Fruit fly (Drosophila melanogaster): ENCODE measurements around the gene PTPMT1.

Gene PTPMT1

DNA sequence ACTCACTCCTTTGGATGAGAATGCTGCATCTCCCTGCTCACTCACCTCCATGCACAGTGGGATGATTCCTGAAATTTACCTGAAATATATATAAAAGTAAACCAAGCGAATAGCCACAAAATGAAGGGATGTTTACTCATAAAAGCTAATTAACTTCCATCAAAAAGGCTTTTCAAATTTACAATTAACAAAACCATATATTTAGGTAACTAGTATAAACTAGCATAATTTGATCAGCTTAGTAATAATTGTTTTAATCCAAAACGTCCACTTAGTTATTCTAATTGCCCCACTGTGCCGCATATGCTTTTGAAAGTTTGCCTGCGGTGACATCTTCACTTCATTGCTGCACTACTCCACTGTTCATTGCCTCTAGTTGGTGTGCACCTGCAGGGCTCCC is 25.8 kb downstream of the PTPMT1 start (continued):
- peak; percentile 16 for TF ChIP-seq Meics (GFP tag; optimal IDR thresholded peaks at IDR 0.05)
- TF ChIP-seq ash1 (GFP tag; optimal IDR thresholded peaks at IDR 0.05) = no peak
- TF ChIP-seq jumu (GFP tag; optimal IDR thresholded peaks at IDR 0.05) = peak; percentile 68
- TF ChIP-seq cas (GFP tag; IDR thresholded peaks at IDR 0.05) = no peak
- peak; percentile 71 for TF ChIP-seq Asciz (GFP tag; optimal IDR thresholded peaks at IDR 0.05)
- TF ChIP-seq corto (GFP tag; optimal IDR thresholded peaks at IDR 0.05) = peak; percentile 31
- peak; percentile 9 to 70 for TF ChIP-seq Pdp1 (GFP tag; optimal IDR thresholded peaks at IDR 0.05)
- no peak for TF ChIP-seq Hr39 (optimal IDR thresholded peaks at IDR 0.05)
- TF ChIP-seq CG15073 (GFP tag; optimal IDR thresholded peaks at IDR 0.05) = no peak
- TF ChIP-seq az2 (GFP tag; optimal IDR thresholded peaks at IDR 0.05) = peak; percentile 80
- peak; percentile 88 for TF ChIP-seq CG6254 (GFP tag; optimal IDR thresholded peaks at IDR 0.05)
- peak; percentile 67 for TF ChIP-seq CG17328 (GFP tag; IDR thresholded peaks at IDR 0.05)
- TF ChIP-seq br (optimal IDR thresholded peaks at IDR 0.05) = no peak
- peak; percentile 10 for TF ChIP-seq CG3065 (GFP tag; optimal IDR thresholded peaks at IDR 0.05)
- TF ChIP-seq CG8281 (tag; optimal IDR thresholded peaks at IDR 0.05) = peak; percentile 32
- TF ChIP-seq CG13123 (GFP tag; optimal IDR thresholded peaks at IDR 0.05) = peak; percentile 3
- TF ChIP-seq CG9437 (GFP tag; optimal IDR thresholded peaks at IDR 0.05) = peak; percentile 79
- no peak for TF ChIP-seq Sry-β (GFP tag; optimal IDR thresholded peaks at IDR 0.05)
- TF ChIP-seq CG14050 (GFP tag; IDR thresholded peaks at IDR 0.05) = peak; percentile 31; the same call in 1 of the 3 replicates
- TF ChIP-seq CG3847 (GFP tag; IDR thresholded peaks at IDR 0.05) = peak; percentile 50
- TF ChIP-seq D19A (tag; optimal IDR thresholded peaks at IDR 0.05) = peak; percentile 76
- peak; percentile 76 for TF ChIP-seq Chrac-16 (GFP tag; optimal IDR thresholded peaks at IDR 0.05)
- TF ChIP-seq Mrtf (GFP tag; IDR thresholded peaks at IDR 0.05) = no peak
- TF ChIP-seq CG15601 (tag; optimal IDR thresholded peaks at IDR 0.05) = peak; percentile 85
- no peak for TF ChIP-seq Rfx (GFP tag; IDR thresholded peaks at IDR 0.05)
- no peak for TF ChIP-seq vnd (GFP tag; IDR thresholded peaks at IDR 0.05; ENCODE audit: partially characterized antibody)
- peak; percentile 43 for TF ChIP-seq CG17802 (tag; optimal IDR thresholded peaks at IDR 0.05)
- peak; percentile 45 for TF ChIP-seq Nf-YB (GFP tag; optimal IDR thresholded peaks at IDR 0.05)
- peak; percentile 36; the same call in 1 of the 2 replicates for TF ChIP-seq CG14014 (GFP tag; IDR thresholded peaks at IDR 0.05)
- peak; percentile 21 for TF ChIP-seq Ets97D (GFP tag; optimal IDR thresholded peaks at IDR 0.05)
- TF ChIP-seq pnt (GFP tag; optimal IDR thresholded peaks at IDR 0.05) = peak; percentile 61
- peak; percentile 76 for TF ChIP-seq Hsf (GFP tag; optimal IDR thresholded peaks at IDR 0.05)
- TF ChIP-seq CG4820 (GFP tag; optimal IDR thresholded peaks at IDR 0.05) = peak; percentile 81
- TF ChIP-seq Sry-δ (GFP tag; optimal IDR thresholded peaks at IDR 0.05) = peak; percentile 29
- TF ChIP-seq p53 (GFP tag; optimal IDR thresholded peaks at IDR 0.05) = no peak
- no peak for TF ChIP-seq dati (GFP tag; IDR thresholded peaks at IDR 0.05)
- no peak for TF ChIP-seq ato (GFP tag; IDR thresholded peaks at IDR 0.05; ENCODE audit: partially characterized antibody)
- TF ChIP-seq CG8359 (GFP tag; optimal IDR thresholded peaks at IDR 0.05; ENCODE audit: borderline replicate concordance) = peak; percentile 68
- no peak for TF ChIP-seq CG10565 (GFP tag; optimal IDR thresholded peaks at IDR 0.05)
- no peak for TF ChIP-seq CG2889 (GFP tag; IDR thresholded peaks at IDR 0.05)
- peak; percentile 37 for TF ChIP-seq odd (GFP tag; optimal IDR thresholded peaks at IDR 0.05)
- no peak for TF ChIP-seq abd-A (tag; optimal IDR thresholded peaks at IDR 0.05)
- peak; percentile 89 for TF ChIP-seq Sox102F (GFP tag; optimal IDR thresholded peaks at IDR 0.05)
- peak; percentile 25 for TF ChIP-seq CG4282 (GFP tag; optimal IDR thresholded peaks at IDR 0.05)
- TF ChIP-seq Hmx (GFP tag; optimal IDR thresholded peaks at IDR 0.05) = no peak
- no peak for TF ChIP-seq pfk (GFP tag; optimal IDR thresholded peaks at IDR 0.05)
- peak; percentile 51 for TF ChIP-seq CG15011 (GFP tag; optimal IDR thresholded peaks at IDR 0.05)
- no peak for TF ChIP-seq D19B (GFP tag; optimal IDR thresholded peaks at IDR 0.05)
- peak; percentile 70 for TF ChIP-seq Lhr (GFP tag; optimal IDR thresholded peaks at IDR 0.05)
- peak; percentile 62 for TF ChIP-seq fd64A (GFP tag; optimal IDR thresholded peaks at IDR 0.05)
- no peak for TF ChIP-seq crol (GFP tag; IDR thresholded peaks at IDR 0.05)
- TF ChIP-seq ab (GFP tag; optimal IDR thresholded peaks at IDR 0.05) = no peak
